Worm (Caenorhabditis elegans) whole organism, L2 larva: ENCODE measurements around the gene R07E3.4.

Experiments used
- C34F6.9 ChIP-seq: fragments of 150-350 bp; optimal IDR thresholded peaks from 2 replicates; lab custom pipeline; 2014; ENCODE audit warnings: missing biosample characterization, missing genetic modification characterization
- F13H6.1 ChIP-seq: sonication (generic microtip); optimal IDR thresholded peaks from 2 replicates; lab custom pipeline; 2016; ENCODE audit warnings: missing genetic modification characterization, missing compliant biosample characterization
- R02D3.7 ChIP-seq: fragments of 150-350 bp; optimal IDR thresholded peaks from 2 replicates; lab custom pipeline; 2014; ENCODE audit warnings: missing biosample characterization, missing genetic modification characterization
- alr-1 ChIP-seq: fragments of 150-350 bp; optimal IDR thresholded peaks from 2 replicates; lab custom pipeline; 2014; ENCODE audit warnings: missing biosample characterization, missing genetic modification characterization
- ama-1 ChIP-seq: fragments of 150-350 bp; optimal IDR thresholded peaks from 2 replicates; lab custom pipeline; 2018; ENCODE audit warnings: inconsistent platforms
- blmp-1 ChIP-seq: sonication (generic microtip); optimal IDR thresholded peaks from 2 replicates; lab custom pipeline; 2017; ENCODE audit warnings: missing genetic modification characterization, mild to moderate bottlenecking, missing compliant biosample characterization, antibody characterized with exemption, moderate library complexity; ENCODE audit not compliant: insufficient read depth
- ceh-16 ChIP-seq: fragments of 150-350 bp; optimal IDR thresholded peaks from 2 replicates; lab custom pipeline; 2014; ENCODE audit warnings: missing biosample characterization, missing genetic modification characterization
- ceh-82 ChIP-seq: fragments of 150-350 bp; optimal IDR thresholded peaks from 2 replicates; lab custom pipeline; 2014; ENCODE audit warnings: missing biosample characterization, missing genetic modification characterization
- crh-2 ChIP-seq: sonication (generic microtip); optimal IDR thresholded peaks from 2 replicates; lab custom pipeline; 2017; ENCODE audit warnings: missing biosample characterization, missing genetic modification characterization
- dmd-4 ChIP-seq: sonication (generic microtip); optimal IDR thresholded peaks from 2 replicates; lab custom pipeline; 2017; ENCODE audit warnings: missing biosample characterization, missing genetic modification characterization
- egl-27 ChIP-seq: sonication (generic microtip); optimal IDR thresholded peaks from 3 replicates; lab custom pipeline; 2017; ENCODE audit warnings: missing biosample characterization, missing genetic modification reagents, missing genetic modification characterization
- elt-1 ChIP-seq: fragments of 150-350 bp; optimal IDR thresholded peaks from 2 replicates; lab custom pipeline; 2014; ENCODE audit warnings: missing biosample characterization, missing genetic modification characterization
- fos-1 ChIP-seq: fragments of 150-350 bp; optimal IDR thresholded peaks from 2 replicates; lab custom pipeline; 2014; ENCODE audit warnings: missing biosample characterization, missing genetic modification characterization
- gmeb-1 ChIP-seq: fragments of 150-350 bp; optimal IDR thresholded peaks from 2 replicates; lab custom pipeline; 2014; ENCODE audit warnings: missing biosample characterization, missing genetic modification characterization
- lin-11 ChIP-seq: fragments of 150-350 bp; sonication (generic microtip); optimal IDR thresholded peaks from 2 replicates; lab custom pipeline; 2014; ENCODE audit warnings: missing biosample characterization, missing genetic modification characterization, inconsistent platforms, mixed read lengths
- lin-13 ChIP-seq: fragments of 150-350 bp; optimal IDR thresholded peaks from 2 replicates; lab custom pipeline; 2014; ENCODE audit warnings: missing biosample characterization, missing genetic modification reagents, missing genetic modification characterization
- lin-39 ChIP-seq: fragments of 150-350 bp; optimal IDR thresholded peaks from 2 replicates; lab custom pipeline; 2014; ENCODE audit warnings: missing biosample characterization, missing genetic modification reagents, missing genetic modification characterization
- lsy-2 ChIP-seq, 2 experiments: fragments of 150-350 bp in 1 of 2; sonication (generic microtip) in 1 of 2; optimal IDR thresholded peaks; 2 replicates each; lab custom pipeline; 2014 to 2017; ENCODE audit warnings: missing biosample characterization in 2 of 2, missing genetic modification characterization in 2 of 2
- mab-5 ChIP-seq: fragments of 150-350 bp; optimal IDR thresholded peaks from 2 replicates; lab custom pipeline; 2014; ENCODE audit warnings: missing biosample characterization, missing genetic modification characterization
- mbf-1 ChIP-seq: sonication (generic microtip); optimal IDR thresholded peaks from 2 replicates; lab custom pipeline; 2017; ENCODE audit warnings: missing biosample characterization, missing genetic modification characterization
- mdl-1 ChIP-seq, 2 experiments: fragments of 150-350 bp in 1 of 2; sonication (generic microtip) in 1 of 2; optimal IDR thresholded peaks; 2 replicates each; lab custom pipeline; 2017; ENCODE audit warnings: missing biosample characterization in 2 of 2, missing genetic modification characterization in 2 of 2
- nhr-11 ChIP-seq: fragments of 150-350 bp; optimal IDR thresholded peaks from 2 replicates; lab custom pipeline; 2014; ENCODE audit warnings: missing biosample characterization, missing genetic modification characterization
- nhr-12 ChIP-seq: fragments of 150-350 bp; optimal IDR thresholded peaks from 2 replicates; lab custom pipeline; 2014; ENCODE audit warnings: missing biosample characterization, missing genetic modification characterization
- nhr-129 ChIP-seq: fragments of 150-350 bp; optimal IDR thresholded peaks from 2 replicates; lab custom pipeline; 2014; ENCODE audit warnings: missing biosample characterization, missing genetic modification characterization
- nhr-21 ChIP-seq: fragments of 150-350 bp; optimal IDR thresholded peaks from 2 replicates; lab custom pipeline; 2014; ENCODE audit warnings: missing biosample characterization, missing genetic modification characterization
- nhr-23 ChIP-seq: fragments of 150-350 bp; optimal IDR thresholded peaks from 2 replicates; lab custom pipeline; 2014; ENCODE audit warnings: missing biosample characterization, missing genetic modification reagents, missing genetic modification characterization
- nhr-237 ChIP-seq: fragments of 150-350 bp; optimal IDR thresholded peaks from 2 replicates; lab custom pipeline; 2014; ENCODE audit warnings: missing biosample characterization, missing genetic modification characterization
- nhr-25 ChIP-seq: fragments of 150-350 bp; sonication (generic microtip); optimal IDR thresholded peaks from 3 replicates; lab custom pipeline; 2014; ENCODE audit warnings: missing biosample characterization, missing genetic modification characterization
- nhr-6 ChIP-seq: fragments of 150-350 bp; optimal IDR thresholded peaks from 2 replicates; lab custom pipeline; 2014; ENCODE audit warnings: missing biosample characterization, missing genetic modification characterization
- nhr-77 ChIP-seq: fragments of 150-350 bp; optimal IDR thresholded peaks from 2 replicates; lab custom pipeline; 2014; ENCODE audit warnings: missing biosample characterization, missing genetic modification characterization
- sem-4 ChIP-seq: fragments of 150-350 bp; optimal IDR thresholded peaks from 2 replicates; lab custom pipeline; 2014; ENCODE audit warnings: missing biosample characterization, missing genetic modification reagents, missing genetic modification characterization
- sma-3 ChIP-seq: sonication (generic microtip); optimal IDR thresholded peaks from 2 replicates; lab custom pipeline; 2016; ENCODE audit warnings: missing genetic modification reagents, missing genetic modification characterization, missing compliant biosample characterization
- sma-9 ChIP-seq, 2 experiments: fragments of 150-350 bp in 1 of 2; sonication (generic microtip) in 1 of 2; optimal IDR thresholded peaks; 2 replicates each; lab custom pipeline; 2014 to 2016; ENCODE audit warnings: missing genetic modification characterization in 2 of 2, mild to moderate bottlenecking in 1 of 2, missing biosample characterization in 1 of 2, missing compliant biosample characterization in 1 of 2, missing genetic modification reagents in 1 of 2, moderate library complexity in 1 of 2
- snpc-4 ChIP-seq: fragments of 150-350 bp; optimal IDR thresholded peaks from 2 replicates; lab custom pipeline; 2014; ENCODE audit warnings: missing biosample characterization, missing genetic modification characterization
- unc-55 ChIP-seq: fragments of 150-350 bp; sonication (generic microtip); optimal IDR thresholded peaks from 3 replicates; lab custom pipeline; 2014; ENCODE audit warnings: missing biosample characterization, missing genetic modification reagents, missing genetic modification characterization
- unc-62 ChIP-seq: fragments of 150-350 bp; optimal IDR thresholded peaks from 2 replicates; lab custom pipeline; 2014; ENCODE audit warnings: missing biosample characterization, missing genetic modification reagents, missing genetic modification characterization
- zag-1 ChIP-seq: fragments of 150-350 bp; optimal IDR thresholded peaks from 2 replicates; lab custom pipeline; 2014; ENCODE audit warnings: missing biosample characterization, missing genetic modification characterization
- ztf-11 ChIP-seq: sonication (generic microtip); optimal IDR thresholded peaks from 2 replicates; lab custom pipeline; 2017; ENCODE audit warnings: missing biosample characterization, missing genetic modification characterization
- ztf-4 ChIP-seq: fragments of 150-350 bp; optimal IDR thresholded peaks from 2 replicates; lab custom pipeline; 2014; ENCODE audit warnings: missing biosample characterization, missing genetic modification characterization

The R07E3.4 gene

DNA sequence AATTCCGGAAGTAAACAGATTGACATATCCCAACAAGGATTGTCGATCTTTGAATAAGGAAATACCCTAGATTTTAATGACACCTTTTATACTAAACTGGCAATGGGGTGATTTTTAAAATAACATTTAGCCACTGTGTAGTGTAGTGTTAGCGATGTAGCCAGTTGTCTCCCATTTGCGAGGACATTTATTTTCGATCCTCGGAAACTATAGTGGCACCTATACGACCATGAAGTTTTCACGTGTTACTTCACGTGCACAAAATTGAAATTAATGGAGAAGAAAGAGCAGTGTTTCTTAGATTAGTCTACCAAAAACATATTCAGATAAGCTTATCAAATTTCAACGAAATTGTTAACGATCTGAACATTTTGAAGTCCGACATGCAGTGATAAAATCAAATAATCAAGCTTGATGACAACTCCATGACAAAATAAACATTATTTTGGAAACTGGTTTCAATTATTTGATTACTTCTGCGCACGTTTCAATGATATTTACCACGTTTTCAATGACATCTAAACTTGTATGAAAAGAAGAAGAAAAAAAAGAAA, at the start of gene R07E3.4:
TSS of gene R07E3.4 (minus strand) at position 51 of the 554 bp plus-strand sequence.
- TF ChIP-seq blmp-1 (no peak), unc-62 (GFP tag; lab: Kevin White, UChicago) (no peak), nhr-25 (peak; percentile 14), lin-39 (tag; lab: Kevin White, UChicago) (no peak), unc-55 (GFP tag; lab: Kevin White, UChicago) (no peak), zag-1 (tag; lab: Kevin White, UChicago) (no peak), sma-3 (GFP tag; lab: Kevin White, UChicago) (peak; percentile 23), nhr-23 (tag; lab: Kevin White, UChicago) (no peak), nhr-6 (no peak), C34F6.9 (tag; lab: Kevin White, UChicago) (peak; percentile 29), F13H6.1 (tag; lab: Kevin White, UChicago) (peak; percentile 20), mbf-1 (tag; lab: Kevin White, UChicago) (no peak), nhr-21 (tag; lab: Kevin White, UChicago) (no peak), ceh-16 (no peak), nhr-77 (tag; lab: Kevin White, UChicago) (no peak), sma-9 (GFP tag; optimal IDR thresholded peaks at IDR 0.05; lab: Kevin White, UChicago) (peak; percentile 75), sma-9 (tag; optimal IDR thresholded peaks at IDR 0.05; lab: Kevin White, UChicago) (no peak), egl-27 (tag; lab: Kevin White, UChicago) (peak; percentile 75), R02D3.7 (tag; lab: Kevin White, UChicago) (no peak), fos-1 (peak; percentile 22), crh-2 (peak; percentile 18), lsy-2 (tag; optimal IDR thresholded peaks at IDR 0.05; lab: Kevin White, UChicago) (no peak)

DNA sequence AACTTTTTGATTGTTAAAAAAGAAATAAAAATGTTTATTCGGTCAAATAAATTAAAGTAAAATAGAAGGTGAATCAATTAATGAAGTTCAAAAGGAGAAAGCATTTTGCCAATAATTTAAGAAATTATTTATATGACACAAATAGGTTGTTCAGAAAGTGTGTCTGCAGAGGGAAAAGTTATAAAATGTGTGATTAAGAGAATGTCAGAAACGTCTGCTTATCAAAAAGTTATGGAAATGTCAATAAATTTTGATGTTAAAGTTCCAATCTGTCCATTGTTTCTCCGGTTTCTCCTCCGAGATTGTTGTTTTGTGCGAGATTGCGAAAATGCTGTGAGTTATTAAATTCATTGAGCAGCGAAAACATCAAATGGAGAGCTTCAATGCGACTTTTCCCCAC, 46.5 kb upstream of the R07E3.4 start, which contains the start of gene rme-4:
TSS of gene rme-4 (minus strand) at position 168 of the 400 bp plus-strand sequence.
- no peak for TF ChIP-seq C34F6.9 (tag; lab: Kevin White, UChicago)
- TF ChIP-seq fos-1 = peak; percentile 45

DNA sequence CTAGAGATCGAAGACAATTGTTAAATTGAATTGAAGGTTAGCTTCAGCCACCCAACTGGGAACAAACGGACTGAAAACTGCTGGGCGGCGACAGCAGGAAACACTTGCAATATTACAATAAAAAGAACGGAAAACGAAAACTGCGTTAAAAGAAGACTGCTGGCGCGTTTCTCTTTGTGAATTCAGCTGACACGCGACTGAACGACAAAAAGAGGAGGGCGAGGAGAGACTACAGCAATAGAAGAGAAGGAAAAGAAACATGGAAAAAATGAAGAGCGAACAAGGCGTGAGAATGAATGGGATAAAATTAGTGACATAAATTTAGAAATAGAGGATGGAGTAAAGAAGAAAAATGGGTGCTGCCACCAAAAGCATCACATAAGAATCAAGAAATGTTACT, 44.5 kb upstream of the R07E3.4 start:
- TF ChIP-seq lin-39 (tag; lab: Kevin White, UChicago) = no peak
- TF ChIP-seq elt-1 = no peak
- TF ChIP-seq ceh-16 = no peak
- TF ChIP-seq egl-27 (tag; lab: Kevin White, UChicago) = peak; percentile 88
- TF ChIP-seq F13H6.1 (tag; lab: Kevin White, UChicago) = peak; percentile 93
- peak; percentile 28 for TF ChIP-seq ama-1 (lab: Kevin White, UChicago)
- peak; percentile 95 for TF ChIP-seq nhr-25
- TF ChIP-seq nhr-237 (tag; lab: Kevin White, UChicago) = peak; percentile 31
- TF ChIP-seq nhr-11 = no peak
- TF ChIP-seq ztf-11 (tag; lab: Kevin White, UChicago) = no peak
- peak; percentile 87 for TF ChIP-seq ztf-4 (tag; lab: Kevin White, UChicago)
- TF ChIP-seq nhr-129 (tag; lab: Kevin White, UChicago) = peak; percentile 90
- TF ChIP-seq snpc-4 (tag; lab: Kevin White, UChicago) = peak; percentile 72
- TF ChIP-seq sma-9 (GFP tag; optimal IDR thresholded peaks at IDR 0.05; lab: Kevin White, UChicago) = peak; percentile 96
- no peak for TF ChIP-seq sma-9 (tag; optimal IDR thresholded peaks at IDR 0.05; lab: Kevin White, UChicago)
- no peak for TF ChIP-seq alr-1
- TF ChIP-seq sem-4 (tag; lab: Kevin White, UChicago) = peak; percentile 93
- TF ChIP-seq mdl-1 (tag; optimal IDR thresholded peaks at IDR 0.05; lab: Kevin White, UChicago) = peak in 1 of 2 experiments; percentile 90
- TF ChIP-seq nhr-77 (tag; lab: Kevin White, UChicago) = peak; percentile 20
- peak; percentile 91 for TF ChIP-seq nhr-21 (tag; lab: Kevin White, UChicago)
- peak; percentile 97 for TF ChIP-seq crh-2
- peak; percentile 91 for TF ChIP-seq lin-13 (GFP tag; lab: Kevin White, UChicago)
- TF ChIP-seq R02D3.7 (tag; lab: Kevin White, UChicago) = no peak
- peak; percentile 94 for TF ChIP-seq C34F6.9 (tag; lab: Kevin White, UChicago)
- TF ChIP-seq ceh-82 (tag; lab: Kevin White, UChicago) = peak; percentile 19
- peak; percentile 52 for TF ChIP-seq blmp-1
- TF ChIP-seq unc-55 (GFP tag; lab: Kevin White, UChicago) = peak; percentile 56
- TF ChIP-seq zag-1 (tag; lab: Kevin White, UChicago) = peak; percentile 49
- peak; percentile 78 to 94 for TF ChIP-seq lsy-2 (tag; optimal IDR thresholded peaks at IDR 0.05; lab: Kevin White, UChicago)
- TF ChIP-seq fos-1 = peak; percentile 86
- peak; percentile 76 for TF ChIP-seq unc-62 (GFP tag; lab: Kevin White, UChicago)
- no peak for TF ChIP-seq nhr-12 (tag; lab: Kevin White, UChicago)
- peak; percentile 85 for TF ChIP-seq gmeb-1 (tag; lab: Kevin White, UChicago)
- peak; percentile 90 for TF ChIP-seq sma-3 (GFP tag; lab: Kevin White, UChicago)
- peak; percentile 18 for TF ChIP-seq dmd-4
- peak; percentile 94 for TF ChIP-seq mab-5 (tag; lab: Kevin White, UChicago)
- TF ChIP-seq lin-11 (tag; lab: Kevin White, UChicago) = peak; percentile 71
- peak; percentile 90 for TF ChIP-seq nhr-6
